Fruit fly (Drosophila melanogaster) whole organism, wandering third instar larva: ENCODE data around the gene vri.
A peak's percentile ranks its signal among the peaks of the same experiment; 100 is the strongest.

ENCODE experiments used
- Abd-B ChIP-seq: fragments of >200 bp; optimal IDR thresholded peaks from 2 replicates; lab custom pipeline; 2017; ENCODE audit warnings: missing biosample characterization, missing genetic modification characterization
- CrebA ChIP-seq: fragments of 200-800 bp; sonication (Bioruptor generic); optimal IDR thresholded peaks from 2 replicates; lab custom pipeline; 2016; ENCODE audit warnings: missing biosample characterization, mild to moderate bottlenecking, missing genetic modification characterization, borderline replicate concordance
- Dfd ChIP-seq: fragments of >200 bp; optimal IDR thresholded peaks from 2 replicates; lab custom pipeline; 2017; ENCODE audit warnings: missing biosample characterization, missing genetic modification characterization
- Dif ChIP-seq: fragments of 200-275, 200-300 bp; sonication (Bioruptor generic); optimal IDR thresholded peaks from 2 replicates; lab custom pipeline; 2018; ENCODE audit warnings: missing biosample characterization, missing genetic modification characterization; ENCODE audit not compliant: partially characterized antibody
- GATAd ChIP-seq: sonication (Bioruptor generic); optimal IDR thresholded peaks from 2 replicates; lab custom pipeline; 2016; ENCODE audit warnings: missing biosample characterization, missing genetic modification characterization
- HLH106 ChIP-seq: fragments of 200-800 bp; optimal IDR thresholded peaks from 3 replicates; lab custom pipeline; 2019; ENCODE audit warnings: missing biosample characterization, mild to moderate bottlenecking, missing genetic modification characterization, moderate library complexity
- Hnf4 ChIP-seq: fragments of 200-800 bp; sonication (Bioruptor generic); optimal IDR thresholded peaks from 2 replicates; lab custom pipeline; 2016; ENCODE audit warnings: missing biosample characterization, mild to moderate bottlenecking, missing genetic modification characterization
- Hr78 ChIP-seq: fragments of >200 bp; optimal IDR thresholded peaks from 2 replicates; lab custom pipeline; 2017; ENCODE audit warnings: missing biosample characterization, missing genetic modification characterization
- Hr83 ChIP-seq: fragments of 200-300 bp; sonication (Bioruptor generic); optimal IDR thresholded peaks from 2 replicates; lab custom pipeline; 2016; ENCODE audit warnings: missing biosample characterization, mild to moderate bottlenecking, missing genetic modification characterization, moderate library complexity; ENCODE audit not compliant: poor library complexity, severe bottlenecking
- Jra ChIP-seq: sonication (Bioruptor generic); optimal IDR thresholded peaks from 2 replicates; lab custom pipeline; 2016; ENCODE audit warnings: missing biosample characterization, missing genetic modification characterization
- Mio ChIP-seq: sonication (Bioruptor generic); optimal IDR thresholded peaks from 2 replicates; lab custom pipeline; 2016; ENCODE audit warnings: missing biosample characterization, missing genetic modification characterization
- N ChIP-seq: fragments of >200 bp; optimal IDR thresholded peaks from 2 replicates; lab custom pipeline; 2018; ENCODE audit warnings: missing biosample characterization, missing external identifiers, missing genetic modification characterization
- OdsH ChIP-seq: fragments of 200-800 bp; sonication (Bioruptor generic); optimal IDR thresholded peaks from 2 replicates; lab custom pipeline; 2016; ENCODE audit warnings: missing biosample characterization, mild to moderate bottlenecking, missing genetic modification characterization
- Rel ChIP-seq, 2 experiments: fragments of 200-800 bp; sonication (Bioruptor generic) in 1 of 2; optimal IDR thresholded peaks; 2 replicates in 1 of 2; 3 replicates in 1 of 2; lab custom pipeline; 2016 to 2019; ENCODE audit warnings: mild to moderate bottlenecking in 2 of 2, missing biosample characterization in 2 of 2, missing genetic modification characterization in 2 of 2, moderate library complexity in 1 of 2
- Sp1 ChIP-seq: fragments of 200-800 bp; sonication (Bioruptor generic); optimal IDR thresholded peaks from 3 replicates; lab custom pipeline; 2019; ENCODE audit warnings: missing biosample characterization, mild to moderate bottlenecking, missing genetic modification characterization, moderate library complexity
- br ChIP-seq: fragments of 200-800 bp; sonication (Bioruptor generic); optimal IDR thresholded peaks from 2 replicates; lab custom pipeline; 2016; ENCODE audit warnings: missing biosample characterization, missing genetic modification characterization
- brk ChIP-seq: fragments of 200-800 bp; sonication (Bioruptor generic); optimal IDR thresholded peaks from 2 replicates; lab custom pipeline; 2016; ENCODE audit warnings: missing biosample characterization, mild to moderate bottlenecking, missing genetic modification characterization
- dl ChIP-seq, 2 experiments: fragments of 175-275, 200-275 bp in 1 of 2; fragments of 200-275 bp in 1 of 2; sonication (Bioruptor generic); optimal IDR thresholded peaks; lab custom pipeline; 2018; ENCODE audit warnings: mild to moderate bottlenecking in 2 of 2, missing biosample characterization in 2 of 2, missing genetic modification characterization in 2 of 2, moderate library complexity in 2 of 2; ENCODE audit not compliant: partially characterized antibody in 2 of 2, insufficient read depth in 1 of 2
- dsf ChIP-seq: sonication (Bioruptor generic); optimal IDR thresholded peaks from 2 replicates; lab custom pipeline; 2016; ENCODE audit warnings: missing biosample characterization, missing genetic modification characterization, borderline replicate concordance
- foxo ChIP-seq, 2 experiments: fragments of 200-800 bp; sonication (Bioruptor generic); optimal IDR thresholded peaks; 2 replicates in 1 of 2; 3 replicates in 1 of 2; lab custom pipeline; 2016 to 2017; ENCODE audit warnings: missing biosample characterization in 2 of 2, missing genetic modification characterization in 2 of 2
- fru ChIP-seq: fragments of 200-800 bp; sonication (Bioruptor generic); optimal IDR thresholded peaks from 3 replicates; lab custom pipeline; 2016; ENCODE audit warnings: missing biosample characterization, mild to moderate bottlenecking, missing genetic modification characterization
- h ChIP-seq: fragments of 200-800 bp; sonication (Bioruptor generic); optimal IDR thresholded peaks from 3 replicates; lab custom pipeline; 2016; ENCODE audit warnings: missing biosample characterization, mild to moderate bottlenecking, missing genetic modification characterization
- jim ChIP-seq: fragments of 175-275, 200-325 bp; sonication (Bioruptor generic); optimal IDR thresholded peaks from 2 replicates; lab custom pipeline; 2016; ENCODE audit warnings: missing biosample characterization, mild to moderate bottlenecking, missing genetic modification characterization
- pan ChIP-seq: fragments of >200 bp; optimal IDR thresholded peaks from 2 replicates; lab custom pipeline; 2017
- psq ChIP-seq: fragments of 200-800 bp; sonication (Bioruptor generic); optimal IDR thresholded peaks from 3 replicates; lab custom pipeline; 2017; ENCODE audit warnings: missing biosample characterization, mild to moderate bottlenecking, missing genetic modification characterization, moderate library complexity
- rgr ChIP-seq: fragments of 200-800 bp; sonication (Bioruptor generic); optimal IDR thresholded peaks from 3 replicates; lab custom pipeline; 2016; ENCODE audit warnings: missing biosample characterization, mild to moderate bottlenecking, missing genetic modification characterization
- sage ChIP-seq: fragments of 200-800 bp; sonication (Bioruptor generic); optimal IDR thresholded peaks from 2 replicates; lab custom pipeline; 2016; ENCODE audit warnings: missing biosample characterization, mild to moderate bottlenecking, missing genetic modification characterization
- sv ChIP-seq: fragments of 200-800 bp; sonication (Bioruptor generic); optimal IDR thresholded peaks from 3 replicates; lab custom pipeline; 2016; ENCODE audit warnings: missing biosample characterization, missing genetic modification characterization
- tai ChIP-seq: sonication (Bioruptor generic); optimal IDR thresholded peaks from 2 replicates; lab custom pipeline; 2016; ENCODE audit warnings: missing biosample characterization, missing genetic modification characterization
- usp ChIP-seq: fragments of >200 bp; optimal IDR thresholded peaks from 2 replicates; lab custom pipeline; 2017; ENCODE audit warnings: missing biosample characterization, missing genetic modification characterization
- woc ChIP-seq: sonication (Bioruptor generic); optimal IDR thresholded peaks from 2 replicates; lab custom pipeline; 2016; ENCODE audit warnings: missing biosample characterization, mild to moderate bottlenecking, missing genetic modification characterization

The vri gene

DNA sequence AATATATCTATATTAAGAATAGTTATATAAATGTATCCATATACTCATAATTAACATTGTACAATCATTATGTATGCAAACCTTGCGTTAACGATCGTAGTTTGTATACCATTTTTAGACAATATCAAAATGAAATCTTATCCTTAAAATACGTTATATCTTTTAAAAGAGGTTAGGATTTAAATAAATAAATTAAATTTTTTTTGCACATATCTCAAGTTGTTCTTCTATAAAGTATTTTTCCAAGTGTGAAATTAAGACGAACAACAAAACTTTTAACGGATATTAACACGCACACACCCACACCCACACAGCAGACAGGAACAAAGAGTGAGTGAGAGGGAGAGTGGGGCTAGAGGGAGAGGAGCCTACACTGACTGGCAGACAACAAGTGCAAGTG lies 1.2 kb downstream of the vri start:
- TF ChIP-seq Hr83 (GFP tag; lab: Kevin White, UChicago) (no peak), OdsH (peak; percentile 37), N (GFP tag; lab: Kevin White, UChicago) (no peak), usp (GFP tag; lab: Kevin White, UChicago) (no peak), woc (GFP tag; lab: Kevin White, UChicago) (no peak), CrebA (GFP tag; lab: Kevin White, UChicago) (no peak), Abd-B (GFP tag; lab: Kevin White, UChicago) (no peak), sv (no peak), HLH106 (peak; percentile 15), fru (GFP tag; lab: Kevin White, UChicago) (peak; percentile 33), GATAd (GFP tag; lab: Kevin White, UChicago) (no peak), Sp1 (GFP tag; lab: Kevin White, UChicago) (peak; percentile 58), psq (GFP tag; lab: Kevin White, UChicago) (peak; percentile 1), h (GFP tag; lab: Kevin White, UChicago) (peak; percentile 9), Dfd (GFP tag; lab: Kevin White, UChicago) (no peak), foxo (GFP tag; optimal IDR thresholded peaks at IDR 0.05; lab: Kevin White, UChicago) (peak in 1 of 2 experiments; percentile 29), rgr (GFP tag; lab: Kevin White, UChicago) (peak; percentile 9)

DNA sequence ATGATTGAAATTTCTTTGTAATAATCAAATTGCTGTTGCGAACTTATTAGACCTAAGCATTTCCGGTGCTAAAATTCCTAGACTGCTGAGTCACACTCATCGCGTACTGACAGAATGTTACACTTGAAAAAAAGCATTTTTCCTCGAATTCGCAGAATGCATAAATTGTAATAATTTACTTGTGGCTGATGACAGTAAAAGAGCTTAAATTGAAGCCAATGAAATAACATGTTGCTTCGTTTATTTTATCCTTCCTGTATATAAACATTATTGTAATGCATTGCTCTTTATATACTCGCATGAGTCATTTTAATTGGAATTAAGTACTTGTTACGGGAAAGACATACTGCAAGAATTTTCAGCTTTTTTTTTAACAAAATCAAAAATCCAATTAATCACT lies 1.8 kb downstream of the vri start:
- peak; percentile 33 for TF ChIP-seq HLH106
- TF ChIP-seq rgr (GFP tag; lab: Kevin White, UChicago) = peak; percentile 21
- TF ChIP-seq foxo (GFP tag; optimal IDR thresholded peaks at IDR 0.05; lab: Kevin White, UChicago) = peak in 1 of 2 experiments; percentile 31
- no peak for TF ChIP-seq sage
- TF ChIP-seq tai (GFP tag; lab: Kevin White, UChicago) = peak; percentile 43
- peak; percentile 15 for TF ChIP-seq h (GFP tag; lab: Kevin White, UChicago)

DNA sequence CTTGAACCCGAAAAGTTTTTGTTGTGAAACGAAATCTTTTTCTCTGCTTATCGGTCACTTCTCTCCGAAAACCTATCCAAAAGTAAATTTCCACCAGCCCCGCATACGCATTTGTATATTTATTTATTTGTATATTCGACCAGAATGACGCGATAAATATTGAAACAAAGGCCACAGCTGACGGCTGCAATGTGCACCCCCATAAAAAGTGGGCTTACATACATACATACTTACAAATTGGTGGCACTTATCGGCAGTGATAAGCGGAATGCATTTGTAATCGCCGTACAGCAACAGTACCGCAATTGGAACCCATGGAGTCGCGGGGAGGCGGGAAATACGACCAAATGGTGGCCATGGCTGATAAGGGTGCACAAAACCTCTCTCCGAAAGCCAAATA lies 2.5 kb downstream of the vri start:
- TF ChIP-seq pan (lab: Kevin White, UChicago) = no peak
- TF ChIP-seq usp (GFP tag; lab: Kevin White, UChicago) = no peak
- TF ChIP-seq h (GFP tag; lab: Kevin White, UChicago) = peak; percentile 43
- TF ChIP-seq sage = no peak
- TF ChIP-seq Hr78 (GFP tag; lab: Kevin White, UChicago) = no peak
- TF ChIP-seq foxo (GFP tag; optimal IDR thresholded peaks at IDR 0.05; lab: Kevin White, UChicago) = no peak
- TF ChIP-seq Rel (GFP tag; optimal IDR thresholded peaks at IDR 0.05; lab: Kevin White, UChicago) = peak; percentile 21
- TF ChIP-seq Rel (tag; optimal IDR thresholded peaks at IDR 0.05; lab: Kevin White, UChicago) = peak; percentile 92
- TF ChIP-seq HLH106 = no peak
- TF ChIP-seq CrebA (GFP tag; lab: Kevin White, UChicago) = peak; percentile 76
- TF ChIP-seq Hnf4 (GFP tag; lab: Kevin White, UChicago) = peak; percentile 47
- TF ChIP-seq brk (GFP tag; lab: Kevin White, UChicago) = no peak
- TF ChIP-seq dl (GFP tag; optimal IDR thresholded peaks at IDR 0.05; lab: Kevin White, UChicago; ENCODE audit: insufficient read depth in 1 of 2, partially characterized antibody in 2 of 2) = no peak
- TF ChIP-seq br = peak; percentile 30
- peak; percentile 51 for TF ChIP-seq Jra (GFP tag; lab: Kevin White, UChicago)
- TF ChIP-seq Hr83 (GFP tag; lab: Kevin White, UChicago) = peak; percentile 39
- TF ChIP-seq dsf (GFP tag; lab: Kevin White, UChicago) = no peak

DNA sequence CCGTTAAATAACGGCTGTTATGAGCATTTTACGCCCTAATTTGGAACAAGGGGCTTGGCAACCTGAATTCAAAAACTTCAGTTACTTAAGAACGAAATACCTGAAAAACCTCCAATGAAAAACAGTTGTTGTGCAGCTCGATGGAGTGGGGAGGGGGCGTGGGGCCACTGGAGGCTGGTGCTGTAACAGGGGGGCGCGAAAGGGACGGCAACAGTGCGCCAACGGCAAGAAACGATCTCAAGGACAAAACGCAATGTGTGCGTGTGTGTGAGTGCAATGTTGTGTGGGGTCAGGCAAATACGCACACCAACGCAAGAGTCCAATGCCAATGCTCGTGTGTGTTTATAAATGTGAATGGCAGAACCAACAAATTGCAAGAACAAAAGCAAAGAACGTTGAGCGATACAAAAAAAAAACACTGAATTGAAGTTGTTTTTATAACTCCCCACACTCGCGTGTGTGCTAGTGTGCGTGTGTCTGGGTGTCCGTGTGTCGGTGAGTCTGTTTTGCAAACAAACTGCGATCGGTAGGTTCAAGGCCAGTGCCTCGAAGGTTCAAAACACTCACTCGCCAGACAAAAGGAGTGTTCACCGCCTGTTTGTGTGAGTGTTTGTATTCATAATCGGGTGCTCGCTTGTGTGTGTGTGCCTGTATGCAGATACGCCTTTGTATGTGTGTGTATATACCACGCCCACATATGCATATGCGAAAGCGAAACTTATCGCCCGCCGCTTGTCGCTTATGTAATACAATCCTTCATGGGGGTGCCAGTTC lies 3.3 kb downstream of the vri start:
- TF ChIP-seq h (GFP tag; lab: Kevin White, UChicago) (no peak), tai (GFP tag; lab: Kevin White, UChicago) (peak; percentile 21), woc (GFP tag; lab: Kevin White, UChicago) (no peak), GATAd (GFP tag; lab: Kevin White, UChicago) (no peak), N (GFP tag; lab: Kevin White, UChicago) (peak; percentile 62), HLH106 (peak; percentile 9), Jra (GFP tag; lab: Kevin White, UChicago) (peak; percentile 48), Rel (GFP tag; optimal IDR thresholded peaks at IDR 0.05; lab: Kevin White, UChicago) (no peak), Rel (tag; optimal IDR thresholded peaks at IDR 0.05; lab: Kevin White, UChicago) (peak; percentile 37), fru (GFP tag; lab: Kevin White, UChicago) (peak; percentile 26), dsf (GFP tag; lab: Kevin White, UChicago) (no peak), Abd-B (GFP tag; lab: Kevin White, UChicago) (peak; percentile 59), Mio (GFP tag; lab: Kevin White, UChicago) (no peak), Sp1 (GFP tag; lab: Kevin White, UChicago) (peak; percentile 8), rgr (GFP tag; lab: Kevin White, UChicago) (peak; percentile 0), Dif (GFP tag; lab: Kevin White, UChicago) (peak; percentile 79), dl (GFP tag; optimal IDR thresholded peaks at IDR 0.05; lab: Kevin White, UChicago; ENCODE audit: insufficient read depth in 1 of 2, partially characterized antibody in 2 of 2) (peak in 1 of 2 experiments; percentile 53), Hr83 (GFP tag; lab: Kevin White, UChicago) (peak; percentile 77), jim (GFP tag; lab: Kevin White, UChicago) (peak; percentile 87)
